Fruit fly (Drosophila melanogaster): Measurements from ENCODE around the gene PKD.

Gene PKD

DNA sequence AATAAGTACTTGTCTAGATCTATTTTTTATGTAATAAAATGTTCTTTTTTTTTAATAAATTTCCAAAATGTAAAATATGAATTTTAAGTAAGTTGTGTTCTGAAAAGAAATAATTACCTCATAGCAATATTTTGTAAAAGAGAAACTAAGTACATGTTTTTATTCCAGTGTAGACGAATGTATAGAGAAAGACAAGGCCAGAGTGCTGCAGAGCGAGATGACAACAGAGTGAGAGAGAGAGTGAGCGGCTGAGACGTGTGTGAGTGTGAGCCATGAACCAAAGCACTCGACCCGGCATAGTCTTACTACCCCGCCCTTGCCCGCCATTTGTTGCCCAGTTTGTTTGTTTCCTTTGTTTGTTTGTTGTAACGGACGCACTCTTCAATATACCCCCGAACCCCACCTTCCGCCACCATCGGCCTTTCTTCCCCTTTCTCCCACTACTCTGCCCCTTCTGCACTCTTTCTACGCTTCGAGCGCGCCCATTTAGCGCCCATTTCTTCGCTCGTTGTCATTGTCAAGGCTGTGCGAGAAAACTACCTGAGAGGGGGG, 2.8 kb downstream of the PKD start (continued):
- TF ChIP-seq CG13775 (GFP tag; optimal IDR thresholded peaks at IDR 0.05) (peak; percentile 50), Sry-β (GFP tag; optimal IDR thresholded peaks at IDR 0.05) (peak; percentile 23), da (GFP tag; optimal IDR thresholded peaks at IDR 0.05) (no peak), CG8944 (GFP tag; optimal IDR thresholded peaks at IDR 0.05) (no peak), B-H2 (GFP tag; optimal IDR thresholded peaks at IDR 0.05) (no peak), CG5245 (GFP tag; optimal IDR thresholded peaks at IDR 0.05) (no peak), CG1602 (GFP tag; optimal IDR thresholded peaks at IDR 0.05) (no peak), CG4360 (GFP tag; IDR thresholded peaks at IDR 0.05) (peak; percentile 82), CG14710 (tag; optimal IDR thresholded peaks at IDR 0.05) (peak; percentile 62), nmo (GFP tag; optimal IDR thresholded peaks at IDR 0.05) (peak; percentile 67), CG3065 (GFP tag; optimal IDR thresholded peaks at IDR 0.05) (no peak), CG4730 (GFP tag; IDR thresholded peaks at IDR 0.05) (no peak), MTF-1 (GFP tag; optimal IDR thresholded peaks at IDR 0.05; ENCODE audit: borderline replicate concordance) (peak; percentile 73), Side (GFP tag; optimal IDR thresholded peaks at IDR 0.05) (peak; percentile 70), CG7372 (GFP tag; IDR thresholded peaks at IDR 0.05) (no peak), Hmr (GFP tag; optimal IDR thresholded peaks at IDR 0.05) (peak; percentile 54), D19A (tag; optimal IDR thresholded peaks at IDR 0.05) (peak; percentile 56), chn (GFP tag; optimal IDR thresholded peaks at IDR 0.05) (peak; percentile 53), CG33213 (GFP tag; optimal IDR thresholded peaks at IDR 0.05) (peak; percentile 8), otp (GFP tag; IDR thresholded peaks at IDR 0.05) (peak; percentile 77), CG10147 (GFP tag; optimal IDR thresholded peaks at IDR 0.05) (peak; percentile 24), CG1529 (GFP tag; optimal IDR thresholded peaks at IDR 0.05) (peak; percentile 58), run (tag; optimal IDR thresholded peaks at IDR 0.05) (peak; percentile 9), CG9797 (GFP tag; optimal IDR thresholded peaks at IDR 0.05) (peak; percentile 4), esg (GFP tag; conservative IDR thresholded peaks at IDR 0.05) (no peak), Ada2b (GFP tag; IDR thresholded peaks at IDR 0.05) (peak; percentile 14), CG9609 (GFP tag; optimal IDR thresholded peaks at IDR 0.05) (peak; percentile 27), CG17361 (GFP tag; IDR thresholded peaks at IDR 0.05) (peak; percentile 97; the same call in 2 of the 3 replicates), CG9437 (GFP tag; optimal IDR thresholded peaks at IDR 0.05) (peak; percentile 72), unc-4 (GFP tag; IDR thresholded peaks at IDR 0.05; ENCODE audit: partially characterized antibody) (no peak), CG7745 (tag; optimal IDR thresholded peaks at IDR 0.05) (no peak), CG2678 (tag; optimal IDR thresholded peaks at IDR 0.05) (peak; percentile 81), Mad (GFP tag; optimal IDR thresholded peaks at IDR 0.05) (no peak), zen2 (GFP tag; IDR thresholded peaks at IDR 0.05; ENCODE audit: partially characterized antibody) (no peak), wek (GFP tag; optimal IDR thresholded peaks at IDR 0.05) (peak; percentile 68), Ets97D (GFP tag; optimal IDR thresholded peaks at IDR 0.05) (no peak), CG17912 (GFP tag; optimal IDR thresholded peaks at IDR 0.05) (no peak), trem (tag; optimal IDR thresholded peaks at IDR 0.05) (no peak), CG12391 (tag; optimal IDR thresholded peaks at IDR 0.05) (peak; percentile 81), NfI (GFP tag; optimal IDR thresholded peaks at IDR 0.05) (peak; percentile 15), so (GFP tag; IDR thresholded peaks at IDR 0.05) (0 out of 3 replicates have a peak, but pooled peaks have one; percentile 27), CG18619 (GFP tag; optimal IDR thresholded peaks at IDR 0.05) (peak; percentile 54), ind (GFP tag; optimal IDR thresholded peaks at IDR 0.05) (no peak), seq (GFP tag; IDR thresholded peaks at IDR 0.05) (peak; percentile 64; the same call in 1 of the 2 replicates), CG17568 (GFP tag; optimal IDR thresholded peaks at IDR 0.05) (peak; percentile 53), CG7357 (GFP tag; IDR thresholded peaks at IDR 0.05) (no peak), Med (GFP tag) (peak; percentile 91), CG9215 (GFP tag; IDR thresholded peaks at IDR 0.05) (peak; percentile 32; the same call in 1 of the 2 replicates), her (GFP tag; optimal IDR thresholded peaks at IDR 0.05) (peak; percentile 47), HLH4C (GFP tag; IDR thresholded peaks at IDR 0.05; ENCODE audit: partially characterized antibody) (no peak)
